Fruit fly (Drosophila melanogaster): Measurements from ENCODE around the gene Prx2.

dm6 chrX:13329572-13330046 lies at the start of gene Prx2:
- TF ChIP-seq Hr96 (GFP tag; optimal IDR thresholded peaks at IDR 0.05) (peak; percentile 55), CG5204 (GFP tag; optimal IDR thresholded peaks at IDR 0.05) (no peak), toe (GFP tag; optimal IDR thresholded peaks at IDR 0.05) (no peak), Mnt (GFP tag; optimal IDR thresholded peaks at IDR 0.05) (peak; percentile 96), CG1620 (GFP tag; optimal IDR thresholded peaks at IDR 0.05) (peak; percentile 71), bab1 (GFP tag; optimal IDR thresholded peaks at IDR 0.05) (peak; percentile 71)
